Fruit fly (Drosophila melanogaster) S2 (cell line): ENCODE measurements around the gene CG16952.
A peak's percentile ranks its signal among the peaks of the same experiment; 100 is the strongest.

Source experiments
- CG8478 ChIP-seq: fragments of >200 bp; optimal IDR thresholded peaks from 2 replicates; lab custom pipeline; 2018
- CTCF ChIP-seq, 2 experiments: fragments of >200 bp; optimal IDR thresholded peaks; 2 replicates each; lab custom pipeline; 2018

Gene CG16952

DNA sequence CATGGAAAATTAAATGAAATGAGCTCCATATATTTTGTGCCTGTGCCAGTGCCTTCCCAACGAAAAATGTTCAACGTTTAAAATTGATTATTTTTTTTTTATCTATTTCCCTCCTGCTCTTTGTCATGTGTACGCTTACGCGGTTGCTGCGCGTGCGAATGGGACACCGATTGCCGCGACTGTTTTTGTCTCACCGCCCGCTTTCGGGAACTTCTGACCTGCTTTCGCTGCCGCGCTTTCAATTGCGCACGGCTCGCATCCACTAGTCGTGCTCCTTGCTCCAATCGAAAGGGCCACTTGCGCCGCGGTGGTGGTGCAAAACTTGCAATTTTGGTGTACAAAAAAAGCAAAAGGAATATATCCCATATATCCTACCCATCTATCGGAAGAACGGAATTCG lies 9.5 kb upstream of the CG16952 start:
- peak in 1 of 2 experiments; percentile 23 for TF ChIP-seq CTCF (optimal IDR thresholded peaks at IDR 0.05; lab: Kevin White, UChicago)
- no peak for TF ChIP-seq CG8478 (lab: Kevin White, UChicago)

DNA sequence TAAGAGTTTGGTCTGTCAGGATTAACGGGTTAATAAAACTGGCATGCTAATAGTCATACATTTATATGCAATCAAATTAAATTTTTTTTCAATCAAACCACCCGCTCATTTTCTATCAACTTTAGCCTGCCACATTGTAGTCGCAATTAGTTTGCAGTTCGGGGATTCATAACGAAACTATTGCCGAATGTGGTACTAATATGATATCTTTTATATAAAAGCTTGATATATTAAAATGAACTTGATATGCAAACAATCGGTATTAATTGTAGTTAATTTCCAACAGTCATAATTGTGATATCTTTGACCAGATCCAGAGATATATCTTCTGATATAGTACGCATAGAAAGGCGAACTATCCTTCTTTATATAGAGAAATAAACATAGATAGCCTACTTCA lies 4.0 kb upstream of the CG16952 start:
- TF ChIP-seq CG8478 (lab: Kevin White, UChicago) (no peak), CTCF (optimal IDR thresholded peaks at IDR 0.05; lab: Kevin White, UChicago) (no peak)

DNA sequence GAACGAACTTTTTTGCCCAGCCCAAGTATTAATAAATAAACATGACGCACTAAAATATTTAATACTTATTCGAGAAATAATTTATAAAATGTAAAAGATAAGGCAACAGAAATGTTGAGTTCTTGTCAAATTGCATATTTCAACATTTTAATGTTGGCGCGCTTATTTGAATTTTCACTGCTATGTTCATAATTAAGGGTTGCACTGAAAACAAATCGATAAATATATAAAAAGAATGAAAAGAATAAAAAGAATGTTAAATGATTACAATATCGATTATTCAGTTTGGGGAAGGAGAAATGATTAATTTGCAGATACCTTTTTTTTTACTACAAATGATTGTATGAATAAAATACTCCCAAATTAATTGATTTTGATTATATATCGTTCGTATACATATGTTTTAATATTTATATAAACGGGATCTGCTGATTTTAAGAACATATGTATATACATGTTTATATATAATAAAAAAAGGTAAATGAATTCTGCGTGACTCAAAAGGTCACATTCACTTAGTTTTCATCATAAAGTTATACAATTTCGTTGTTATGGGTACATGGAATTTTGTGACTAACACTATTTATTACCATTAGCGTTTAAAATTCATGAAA lies 3.1 kb upstream of the CG16952 start:
- TF ChIP-seq CTCF (optimal IDR thresholded peaks at IDR 0.05; lab: Kevin White, UChicago) (no peak), CG8478 (lab: Kevin White, UChicago) (no peak)

DNA sequence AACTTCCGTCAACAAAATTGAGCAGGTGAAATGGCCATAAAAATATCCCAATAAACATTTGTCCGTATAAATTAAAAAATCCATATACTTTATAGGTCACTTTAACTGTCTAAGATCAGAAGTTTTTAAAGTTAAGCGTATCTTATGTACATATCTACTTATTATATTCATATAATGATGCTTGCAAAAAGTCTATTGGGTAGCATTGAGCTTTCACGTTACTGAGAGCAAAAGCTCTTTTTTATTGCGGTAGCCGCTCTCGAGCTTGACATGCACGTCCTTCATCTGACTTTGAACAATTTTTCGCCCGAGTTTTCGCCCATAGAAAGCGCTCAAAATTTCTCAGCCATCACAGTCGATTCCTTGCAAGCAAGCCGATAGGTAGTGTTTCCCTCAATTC lies 2.1 kb upstream of the CG16952 start, which contains the start of gene Gapdh2:
Gene Gapdh2, plus strand, starts transcription at position 283 of the 400 bp plus-strand sequence.
- no peak for TF ChIP-seq CG8478 (lab: Kevin White, UChicago)
- TF ChIP-seq CTCF (optimal IDR thresholded peaks at IDR 0.05; lab: Kevin White, UChicago): no peak

DNA sequence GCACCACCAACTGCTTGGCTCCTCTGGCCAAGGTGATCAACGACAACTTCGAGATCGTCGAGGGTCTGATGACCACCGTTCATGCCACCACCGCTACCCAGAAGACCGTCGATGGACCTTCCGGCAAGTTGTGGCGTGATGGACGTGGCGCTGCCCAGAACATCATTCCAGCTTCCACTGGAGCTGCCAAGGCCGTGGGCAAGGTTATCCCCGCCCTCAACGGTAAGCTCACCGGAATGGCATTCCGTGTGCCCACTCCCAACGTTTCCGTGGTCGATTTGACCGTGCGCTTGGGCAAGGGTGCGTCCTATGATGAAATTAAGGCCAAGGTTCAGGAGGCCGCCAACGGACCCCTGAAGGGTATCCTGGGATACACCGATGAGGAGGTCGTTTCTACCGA lies 1.2 kb upstream of the CG16952 start:
- TF ChIP-seq CG8478 (lab: Kevin White, UChicago): no peak
- no peak for TF ChIP-seq CTCF (optimal IDR thresholded peaks at IDR 0.05; lab: Kevin White, UChicago)

DNA sequence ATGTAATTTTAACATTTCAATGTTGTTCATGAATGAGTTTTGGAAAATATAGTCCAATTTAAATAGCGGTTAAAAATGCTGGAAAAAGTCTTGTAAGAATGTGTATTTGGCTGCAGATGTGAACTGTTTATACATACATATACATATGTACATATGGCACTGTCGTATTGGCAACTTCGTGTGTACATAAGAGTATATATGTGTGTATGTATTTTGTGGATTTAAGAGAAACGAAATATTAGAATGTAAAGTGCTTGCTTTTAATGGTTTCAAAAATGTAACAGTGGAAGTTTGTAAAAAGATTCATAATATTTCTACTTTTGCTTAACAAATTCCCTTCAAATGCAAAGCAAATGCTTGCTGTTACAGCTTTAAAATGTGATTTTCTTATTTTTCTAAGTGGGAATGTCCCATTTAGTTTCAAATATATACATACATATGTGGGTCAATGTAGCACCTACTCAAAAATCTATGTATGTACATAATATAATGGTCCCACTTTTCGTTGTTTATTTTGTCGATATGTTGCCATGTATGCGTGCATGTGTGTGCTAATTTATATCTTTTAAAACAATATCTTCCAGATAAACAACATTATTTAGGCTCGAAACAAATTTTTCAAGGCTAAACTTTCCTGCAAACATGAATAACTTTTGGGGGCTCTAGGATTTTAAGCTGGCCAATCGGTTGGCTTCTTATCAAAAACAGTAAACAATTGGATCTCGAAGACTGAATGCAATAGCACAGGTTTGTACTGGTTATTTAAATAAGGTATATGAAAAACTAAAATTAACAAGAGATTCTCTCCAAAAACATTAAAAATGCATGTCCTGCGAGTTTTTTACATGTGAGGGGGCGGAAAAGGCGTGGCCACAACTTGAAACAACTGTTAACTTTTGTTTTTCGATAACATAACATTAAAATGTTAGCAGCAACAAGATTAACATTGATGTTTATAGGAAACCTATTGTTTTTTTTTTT lies 1.1 kb downstream of the CG16952 start:
- TF ChIP-seq CG8478 (lab: Kevin White, UChicago): no peak
- no peak for TF ChIP-seq CTCF (optimal IDR thresholded peaks at IDR 0.05; lab: Kevin White, UChicago)

DNA sequence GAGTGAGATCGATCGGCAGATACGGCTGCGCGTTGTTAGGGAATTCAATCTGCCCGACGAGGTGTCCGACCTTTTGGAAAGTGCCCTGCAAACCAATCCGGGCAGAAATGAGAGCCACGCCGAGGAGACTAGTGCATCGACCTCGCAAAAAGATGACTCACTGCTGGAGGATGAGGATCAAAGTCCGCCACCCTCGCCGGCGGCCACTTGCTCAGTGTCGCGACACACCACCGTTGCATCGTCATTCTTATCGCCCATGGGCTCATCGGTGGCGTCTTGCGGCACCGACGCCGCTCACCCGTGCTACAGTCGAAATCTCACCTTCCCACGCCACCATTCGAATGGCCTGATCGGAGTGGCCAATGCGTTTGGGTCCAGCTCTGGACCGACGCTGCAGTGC lies 4.5 kb downstream of the CG16952 start:
- TF ChIP-seq CTCF (optimal IDR thresholded peaks at IDR 0.05; lab: Kevin White, UChicago) (no peak), CG8478 (lab: Kevin White, UChicago) (no peak)

dm6 chrX:15875569-15875968 lies 5.6 kb downstream of the CG16952 start:
- TF ChIP-seq CTCF (optimal IDR thresholded peaks at IDR 0.05; lab: Kevin White, UChicago) (no peak), CG8478 (lab: Kevin White, UChicago) (no peak)

DNA sequence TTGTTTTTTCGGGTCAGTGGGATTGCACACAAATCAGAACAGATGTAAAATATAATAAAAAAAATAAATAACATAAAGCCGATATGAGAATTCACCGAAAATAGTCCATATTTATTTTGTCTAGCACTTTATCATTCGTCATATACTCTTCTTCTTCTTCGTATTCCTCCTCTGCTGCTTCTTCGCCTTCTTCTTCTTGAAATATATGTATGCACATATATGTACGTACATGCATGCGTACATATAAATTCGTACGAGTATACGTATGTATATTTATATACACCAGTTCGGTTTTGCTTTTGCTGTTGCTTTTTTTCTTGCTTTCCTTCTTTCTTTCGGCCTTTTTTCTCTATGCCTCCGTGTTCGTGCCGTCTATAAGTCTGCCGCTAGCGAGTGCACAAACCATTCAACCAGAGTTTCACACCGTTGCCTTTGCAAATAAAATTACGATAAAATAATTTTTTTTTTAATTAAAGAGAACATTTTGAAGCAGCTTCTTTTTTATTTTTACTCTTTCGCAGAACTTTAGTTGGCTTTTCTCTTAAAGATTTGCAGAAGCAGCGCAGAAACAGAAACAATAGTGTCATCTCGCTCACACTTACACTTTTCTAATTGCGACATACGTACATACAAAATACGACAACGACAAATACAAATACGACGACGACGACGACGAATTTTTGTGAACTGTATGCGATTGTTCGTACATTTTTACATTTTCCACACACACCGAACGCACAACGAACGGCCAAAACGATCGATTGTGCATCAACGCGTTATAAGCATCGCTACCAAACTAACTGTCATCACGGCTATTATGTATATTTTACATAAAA lies 16.6 kb downstream of the CG16952 start:
- TF ChIP-seq CG8478 (lab: Kevin White, UChicago) (no peak), CTCF (optimal IDR thresholded peaks at IDR 0.05; lab: Kevin White, UChicago) (peak in 1 of 2 experiments; percentile 3)

DNA sequence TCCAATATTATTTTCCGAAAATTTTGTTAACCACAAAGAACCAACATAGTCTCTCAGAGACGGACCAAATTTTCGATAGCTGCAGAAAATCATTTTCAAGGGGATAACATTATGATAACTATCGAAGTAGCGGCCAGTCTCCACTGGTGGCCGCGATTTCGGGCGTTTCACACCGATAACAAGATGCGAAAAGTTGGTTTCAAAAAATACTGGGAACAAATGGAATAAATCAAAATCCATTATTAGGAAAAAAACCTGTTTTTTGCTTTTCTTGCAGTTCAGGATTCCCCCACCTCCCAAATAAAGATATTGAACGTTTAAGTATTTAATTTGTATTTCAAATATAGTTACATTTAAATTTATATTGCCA lies 17.2 kb downstream of the CG16952 start, which contains the start of gene tay:
Gene tay, minus strand, starts transcription at position 65 of the 370 bp plus-strand sequence.
- TF ChIP-seq CG8478 (lab: Kevin White, UChicago) (no peak), CTCF (optimal IDR thresholded peaks at IDR 0.05; lab: Kevin White, UChicago) (peak in 1 of 2 experiments; percentile 33)

- TF ChIP-seq CG8478 (lab: Kevin White, UChicago): no peak
- no peak for TF ChIP-seq CTCF (optimal IDR thresholded peaks at IDR 0.05; lab: Kevin White, UChicago)
Observed at dm6 chrX:15888763-15889162, 18.8 kb downstream of the CG16952 start.

dm6 chrX:15889780-15890608 lies 20.0 kb downstream of the CG16952 start, which contains the start of the genes MSBP and CG15916:
MSBP (minus strand) TSS chrX:15890109.
CG15916 (plus strand) TSS chrX:15890589.
- no peak for TF ChIP-seq CTCF (optimal IDR thresholded peaks at IDR 0.05; lab: Kevin White, UChicago)

dm6 chrX:15891606-15892345 lies 21.8 kb downstream of the CG16952 start, which contains the start of gene shi:
shi (plus strand) TSS chrX:15892116.
- TF ChIP-seq CTCF (optimal IDR thresholded peaks at IDR 0.05; lab: Kevin White, UChicago) (no peak), CG8478 (lab: Kevin White, UChicago) (no peak)
